Fruit fly (Drosophila melanogaster): Measurements from ENCODE around the gene CG7133.

DNA sequence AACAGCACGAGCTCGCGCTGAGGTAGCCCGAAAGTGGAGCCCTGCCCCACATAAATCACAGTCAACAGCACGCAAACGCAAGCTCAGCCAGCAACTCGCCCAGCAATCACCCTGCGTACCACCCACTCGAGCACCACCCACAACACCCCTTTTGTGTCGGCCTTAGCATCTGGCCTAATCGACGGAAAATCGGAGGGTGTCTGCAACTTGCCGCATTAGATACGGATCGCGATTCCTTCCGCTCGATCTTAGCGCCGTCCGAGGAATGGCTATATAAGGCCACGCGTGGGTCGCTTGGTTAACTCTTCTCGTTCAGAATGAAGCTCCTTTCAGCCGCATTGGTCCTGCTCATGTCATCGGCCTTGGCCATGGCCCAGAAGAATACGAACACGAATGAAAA, 5.7 kb upstream of the CG7133 start, which contains the start of gene Sfp79B:
- TF ChIP-seq kay (GFP tag; ENCODE audit: borderline replicate concordance) (no peak), CG14711 (tag; optimal IDR thresholded peaks at IDR 0.05) (no peak), toe (GFP tag; optimal IDR thresholded peaks at IDR 0.05) (no peak), bab1 (GFP tag; optimal IDR thresholded peaks at IDR 0.05) (no peak), cnc (optimal IDR thresholded peaks at IDR 0.05) (no peak), cic (GFP tag; optimal IDR thresholded peaks at IDR 0.05) (no peak), CG7101 (tag; optimal IDR thresholded peaks at IDR 0.05) (no peak), tj (GFP tag; optimal IDR thresholded peaks at IDR 0.05) (no peak)
